Worm (Caenorhabditis elegans): ENCODE measurements around the gene R11D1.10.
A peak's percentile ranks its signal among the peaks of the same experiment; 100 is the strongest.

Gene R11D1.10

DNA sequence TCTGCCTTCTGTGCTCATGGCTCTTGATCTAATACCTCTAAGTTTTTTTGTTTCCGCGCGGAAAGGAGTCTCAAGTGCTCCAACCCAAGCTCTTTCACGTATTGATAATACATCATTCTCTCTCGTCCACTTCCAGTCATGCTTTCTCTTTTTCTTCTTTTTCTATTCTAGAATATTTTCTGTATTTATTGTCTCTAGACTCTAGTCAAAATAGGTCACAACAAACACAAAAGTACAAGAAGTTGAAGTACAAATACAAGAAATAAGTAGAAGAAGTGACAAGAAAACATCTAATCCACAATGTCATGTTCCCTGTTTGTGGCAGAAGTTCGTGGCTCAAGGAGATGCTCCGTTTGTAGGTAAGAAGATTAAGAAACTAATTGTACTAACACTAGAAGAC is 43.9 kb downstream of the R11D1.10 start, which contains the start of gene ZC455.1:
Gene ZC455.1, plus strand, starts transcription at position 301 of the 400 bp plus-strand sequence.
- TF ChIP-seq nhr-6 (tag; optimal IDR thresholded peaks at IDR 0.05) (no peak), ceh-16 (tag; optimal IDR thresholded peaks at IDR 0.05) (no peak), lin-13 (GFP tag; optimal IDR thresholded peaks at IDR 0.05) (no peak), ZK546.5 (tag; optimal IDR thresholded peaks at IDR 0.05) (no peak), ztf-11 (tag; optimal IDR thresholded peaks at IDR 0.05) (no peak), crh-2 (tag; optimal IDR thresholded peaks at IDR 0.05) (no peak), R02D3.7 (tag; optimal IDR thresholded peaks at IDR 0.05) (no peak), nhr-129 (tag; optimal IDR thresholded peaks at IDR 0.05) (no peak), mab-5 (tag; optimal IDR thresholded peaks at IDR 0.05) (no peak), peb-1 (tag; optimal IDR thresholded peaks at IDR 0.05) (no peak), unc-55 (GFP tag; optimal IDR thresholded peaks at IDR 0.05) (no peak), nhr-10 (tag; optimal IDR thresholded peaks at IDR 0.05) (no peak), lin-11 (tag; optimal IDR thresholded peaks at IDR 0.05) (no peak), nhr-237 (tag; optimal IDR thresholded peaks at IDR 0.05) (no peak), ztf-4 (tag; optimal IDR thresholded peaks at IDR 0.05) (no peak), elt-1 (tag; optimal IDR thresholded peaks at IDR 0.05) (no peak)

DNA sequence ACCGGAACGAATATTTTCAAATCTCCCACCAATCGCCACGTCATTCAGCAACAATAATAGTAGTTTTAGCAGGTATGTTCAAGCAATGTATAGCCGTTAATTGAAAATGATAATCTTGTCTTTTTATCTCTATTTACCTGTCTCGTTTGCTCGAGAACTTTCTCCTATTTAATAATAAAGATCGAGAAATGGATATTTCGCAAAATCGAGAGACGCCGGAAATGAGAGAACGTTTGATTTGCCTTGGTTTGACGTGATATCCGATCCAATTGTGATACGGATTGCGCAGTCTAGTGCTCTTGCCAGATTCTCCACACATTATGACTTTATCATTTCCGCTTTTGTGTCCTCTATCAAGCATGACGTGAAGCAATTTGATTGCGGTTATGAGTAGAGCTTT is 44.5 kb downstream of the R11D1.10 start:
- TF ChIP-seq nhr-23 (tag; optimal IDR thresholded peaks at IDR 0.05) (no peak), nhr-237 (tag; optimal IDR thresholded peaks at IDR 0.05) (no peak), gmeb-1 (tag; optimal IDR thresholded peaks at IDR 0.05) (no peak)

DNA sequence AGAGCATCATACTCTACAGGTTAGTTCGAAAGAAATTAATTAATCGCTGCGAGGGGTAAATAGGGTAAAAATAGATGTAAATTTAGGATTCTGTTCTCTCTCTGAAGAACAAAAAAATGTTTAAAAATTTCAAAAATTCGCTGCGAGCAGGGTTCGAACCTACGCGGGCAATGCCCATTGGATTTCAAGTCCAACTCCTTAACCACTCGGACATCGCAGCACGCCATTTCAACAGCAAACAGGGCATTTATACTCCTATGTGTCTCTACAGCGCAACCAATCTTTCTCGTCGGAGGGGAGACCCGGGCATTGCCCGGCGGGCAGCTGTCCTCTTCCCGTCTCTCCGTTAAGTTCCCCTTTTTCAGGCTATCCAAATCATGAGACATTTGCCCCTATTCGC is 50.9 kb downstream of the R11D1.10 start:
- TF ChIP-seq nhr-129 (tag; optimal IDR thresholded peaks at IDR 0.05) (peak; percentile 70), nhr-11 (tag; optimal IDR thresholded peaks at IDR 0.05) (no peak), zag-1 (tag; optimal IDR thresholded peaks at IDR 0.05) (no peak), fos-1 (tag; optimal IDR thresholded peaks at IDR 0.05) (peak; percentile 45), C34F6.9 (tag; optimal IDR thresholded peaks at IDR 0.05) (peak; percentile 38), nhr-237 (tag; optimal IDR thresholded peaks at IDR 0.05) (no peak), sma-3 (GFP tag; optimal IDR thresholded peaks at IDR 0.05) (peak; percentile 49), crh-2 (tag; optimal IDR thresholded peaks at IDR 0.05) (peak; percentile 18), nhr-77 (tag; optimal IDR thresholded peaks at IDR 0.05) (no peak), sma-9 (GFP tag; optimal IDR thresholded peaks at IDR 0.05) (peak; percentile 53), sma-9 (tag; optimal IDR thresholded peaks at IDR 0.05) (no peak), lin-13 (GFP tag; optimal IDR thresholded peaks at IDR 0.05) (peak; percentile 18), nhr-21 (tag; optimal IDR thresholded peaks at IDR 0.05) (no peak), mbf-1 (tag; optimal IDR thresholded peaks at IDR 0.05) (no peak), lsy-2 (tag; optimal IDR thresholded peaks at IDR 0.05) (peak in 1 of 2 experiments; percentile 5), F13H6.1 (tag; optimal IDR thresholded peaks at IDR 0.05) (peak; percentile 10), gmeb-1 (tag; optimal IDR thresholded peaks at IDR 0.05) (peak; percentile 39)
